Worm (Caenorhabditis elegans) whole organism, mixed stage, embryonic: Measurements from ENCODE around the gene ZK1127.3.

Experiments used
- M03D4.4 ChIP-seq: sonication (generic microtip); optimal IDR thresholded peaks from 2 replicates; lab custom pipeline; 2017; ENCODE audit warnings: mild to moderate bottlenecking, missing genetic modification characterization, missing compliant biosample characterization
- bed-3 ChIP-seq: fragments of 200-800 bp; sonication (Bioruptor generic); optimal IDR thresholded peaks from 3 replicates; lab custom pipeline; 2018; ENCODE audit warnings: mild to moderate bottlenecking, missing genetic modification characterization, moderate library complexity, missing compliant biosample characterization
- blmp-1 ChIP-seq: fragments of 150-350 bp; optimal IDR thresholded peaks from 2 replicates; lab custom pipeline; 2014; ENCODE audit warnings: missing biosample characterization, missing genetic modification characterization
- ceh-39 ChIP-seq: fragments of 150-350 bp; optimal IDR thresholded peaks from 2 replicates; lab custom pipeline; 2014; ENCODE audit warnings: missing biosample characterization, missing genetic modification characterization
- ceh-43 ChIP-seq: fragments of 200-800 bp; sonication (Bioruptor generic); optimal IDR thresholded peaks from 2 replicates; lab custom pipeline; 2018; ENCODE audit warnings: mild to moderate bottlenecking, missing genetic modification characterization, moderate library complexity, missing compliant biosample characterization
- ceh-83 ChIP-seq: fragments of 200-800 bp; sonication (Bioruptor generic); optimal IDR thresholded peaks from 2 replicates; lab custom pipeline; 2018; ENCODE audit warnings: mild to moderate bottlenecking, missing genetic modification characterization, missing compliant biosample characterization
- ces-1 ChIP-seq: fragments of 150-350 bp; optimal IDR thresholded peaks from 2 replicates; lab custom pipeline; 2014; ENCODE audit warnings: missing biosample characterization, missing genetic modification reagents, missing genetic modification characterization
- cnd-1 ChIP-seq: fragments of 200-800 bp; sonication (Bioruptor generic); optimal IDR thresholded peaks from 2 replicates; lab custom pipeline; 2018; ENCODE audit warnings: mild to moderate bottlenecking, missing genetic modification characterization, missing compliant biosample characterization
- drap-1 ChIP-seq: fragments of 200-800 bp; sonication (Bioruptor generic); optimal IDR thresholded peaks from 3 replicates; lab custom pipeline; 2018; ENCODE audit warnings: mild to moderate bottlenecking, missing genetic modification characterization, missing compliant biosample characterization
- elt-1 ChIP-seq: sonication (generic microtip); optimal IDR thresholded peaks from 2 replicates; lab custom pipeline; 2017; ENCODE audit warnings: missing genetic modification characterization, mild to moderate bottlenecking, missing compliant biosample characterization, antibody characterized with exemption, moderate library complexity, borderline replicate concordance; ENCODE audit not compliant: insufficient read depth
- elt-3 ChIP-seq: fragments of 150-350 bp; optimal IDR thresholded peaks from 2 replicates; lab custom pipeline; 2014; ENCODE audit warnings: missing biosample characterization, missing genetic modification characterization
- flh-1 ChIP-seq: fragments of 200-800 bp; sonication (Bioruptor generic); optimal IDR thresholded peaks from 2 replicates; lab custom pipeline; 2018; ENCODE audit warnings: mild to moderate bottlenecking, missing genetic modification characterization, moderate library complexity, missing compliant biosample characterization
- ham-2 ChIP-seq: fragments of 200-800 bp; sonication (Bioruptor generic); optimal IDR thresholded peaks from 2 replicates; lab custom pipeline; 2018; ENCODE audit warnings: mild to moderate bottlenecking, missing genetic modification characterization, missing compliant biosample characterization
- hlh-1 ChIP-seq: fragments of 150-350 bp; optimal IDR thresholded peaks from 2 replicates; lab custom pipeline; 2014; ENCODE audit warnings: missing biosample characterization, missing genetic modification reagents, missing genetic modification characterization
- lin-13 ChIP-seq: fragments of 150-350 bp; optimal IDR thresholded peaks from 2 replicates; lab custom pipeline; 2014; ENCODE audit warnings: missing biosample characterization, missing genetic modification characterization
- lin-32 ChIP-seq: fragments of 200-800 bp; sonication (Bioruptor generic); optimal IDR thresholded peaks from 2 replicates; lab custom pipeline; 2018; ENCODE audit warnings: mild to moderate bottlenecking, missing genetic modification characterization, missing compliant biosample characterization
- lsy-2 ChIP-seq: fragments of 150-350 bp; optimal IDR thresholded peaks from 2 replicates; lab custom pipeline; 2014; ENCODE audit warnings: missing biosample characterization, missing genetic modification characterization
- mab-5 ChIP-seq: fragments of 150-350 bp; optimal IDR thresholded peaks from 2 replicates; lab custom pipeline; 2014; ENCODE audit warnings: missing biosample characterization, missing genetic modification characterization
- mep-1 ChIP-seq: fragments of 150-350 bp; optimal IDR thresholded peaks from 2 replicates; lab custom pipeline; 2017; ENCODE audit warnings: missing biosample characterization, missing genetic modification reagents, missing genetic modification characterization, inconsistent platforms
- mls-2 ChIP-seq: sonication (generic microtip); optimal IDR thresholded peaks from 2 replicates; lab custom pipeline; 2016; ENCODE audit warnings: mild to moderate bottlenecking, missing genetic modification characterization, moderate library complexity, missing compliant biosample characterization
- nhr-12 ChIP-seq: fragments of 150-350 bp; optimal IDR thresholded peaks from 2 replicates; lab custom pipeline; 2014; ENCODE audit warnings: missing biosample characterization, missing genetic modification characterization
- nhr-2 ChIP-seq: fragments of 150-350 bp; optimal IDR thresholded peaks from 2 replicates; lab custom pipeline; 2014; ENCODE audit warnings: missing biosample characterization, missing genetic modification characterization
- nhr-237 ChIP-seq: fragments of 150-350 bp; optimal IDR thresholded peaks from 2 replicates; lab custom pipeline; 2014; ENCODE audit warnings: missing biosample characterization, missing genetic modification characterization
- nhr-28 ChIP-seq: fragments of 150-350 bp; optimal IDR thresholded peaks from 2 replicates; lab custom pipeline; 2014; ENCODE audit warnings: missing biosample characterization, missing genetic modification characterization
- nhr-76 ChIP-seq: sonication (generic microtip); optimal IDR thresholded peaks from 2 replicates; lab custom pipeline; 2017; ENCODE audit warnings: missing biosample characterization, missing genetic modification characterization
- pha-4 ChIP-seq: fragments of 150-350 bp; optimal IDR thresholded peaks from 2 replicates; lab custom pipeline; 2018; ENCODE audit warnings: missing biosample characterization, missing genetic modification reagents, missing genetic modification characterization
- sem-2 ChIP-seq: fragments of 200-800 bp; sonication (Bioruptor generic); optimal IDR thresholded peaks from 2 replicates; lab custom pipeline; 2018; ENCODE audit warnings: mild to moderate bottlenecking, missing genetic modification characterization, missing compliant biosample characterization
- snpc-4 ChIP-seq: fragments of 150-350 bp; optimal IDR thresholded peaks from 2 replicates; lab custom pipeline; 2014; ENCODE audit warnings: missing biosample characterization, missing genetic modification characterization
- sptf-1 ChIP-seq: sonication (generic microtip); optimal IDR thresholded peaks from 2 replicates; lab custom pipeline; 2017; ENCODE audit warnings: mild to moderate bottlenecking, missing genetic modification characterization, moderate library complexity, missing compliant biosample characterization
- unc-120 ChIP-seq: sonication (generic microtip); optimal IDR thresholded peaks from 2 replicates; lab custom pipeline; 2017; ENCODE audit warnings: missing genetic modification characterization, missing compliant biosample characterization; ENCODE audit not compliant: poor library complexity, severe bottlenecking
- unc-39 ChIP-seq: fragments of 150-350 bp; optimal IDR thresholded peaks from 2 replicates; lab custom pipeline; 2014; ENCODE audit warnings: missing biosample characterization, missing genetic modification characterization
- zip-8 ChIP-seq: fragments of 150-350 bp; optimal IDR thresholded peaks from 2 replicates; lab custom pipeline; 2014; ENCODE audit warnings: missing biosample characterization, missing genetic modification characterization
- ztf-11 ChIP-seq: fragments of 150-350 bp; optimal IDR thresholded peaks from 2 replicates; lab custom pipeline; 2014; ENCODE audit warnings: missing biosample characterization, missing genetic modification characterization

The ZK1127.3 gene

ce11 chrII:7031137-7031697, 23.9 kb upstream of the ZK1127.3 start:
- no peak for TF ChIP-seq lsy-2 (tag; lab: Kevin White, UChicago)
- no peak for TF ChIP-seq snpc-4
- TF ChIP-seq cnd-1 (tag; lab: Kevin White, UChicago), result no peak
- no peak for TF ChIP-seq zip-8
- no peak for TF ChIP-seq ceh-83 (GFP tag; lab: Kevin White, UChicago)
- no peak for TF ChIP-seq mab-5 (tag; lab: Kevin White, UChicago)
- no peak for TF ChIP-seq sem-2
- TF ChIP-seq hlh-1 (tag; lab: Kevin White, UChicago), result no peak
- TF ChIP-seq pha-4, result no peak
- no peak for TF ChIP-seq lin-32 (GFP tag; lab: Kevin White, UChicago)
- TF ChIP-seq ham-2 (GFP tag; lab: Kevin White, UChicago), result no peak
- no peak for TF ChIP-seq blmp-1 (tag; lab: Kevin White, UChicago)
- TF ChIP-seq mep-1 (tag; lab: Kevin White, UChicago), result no peak
- no peak for TF ChIP-seq drap-1 (GFP tag; lab: Kevin White, UChicago)
- no peak for TF ChIP-seq flh-1 (GFP tag; lab: Kevin White, UChicago)
- no peak for TF ChIP-seq mls-2 (tag; lab: Kevin White, UChicago)
- TF ChIP-seq ztf-11, result no peak
- no peak for TF ChIP-seq ceh-43 (GFP tag; lab: Kevin White, UChicago)
- TF ChIP-seq unc-39 (tag; lab: Kevin White, UChicago), result no peak
- no peak for TF ChIP-seq nhr-2 (tag; lab: Kevin White, UChicago)

ce11 chrII:7037659-7038342, 17.3 kb upstream of the ZK1127.3 start, which contains the start of gene cin-4:
Gene cin-4, plus strand, starts transcription at chrII:7038292.
- TF ChIP-seq snpc-4 (no peak), drap-1 (GFP tag; lab: Kevin White, UChicago) (no peak), elt-1 (tag; lab: Kevin White, UChicago) (no peak), mep-1 (tag; lab: Kevin White, UChicago) (no peak)

ce11 chrII:7049470-7049869, 5.6 kb upstream of the ZK1127.3 start:
- TF ChIP-seq pha-4, result no peak
- TF ChIP-seq cnd-1 (tag; lab: Kevin White, UChicago), result no peak
- TF ChIP-seq lin-13, result no peak
- no peak for TF ChIP-seq nhr-12 (tag; lab: Kevin White, UChicago)
- no peak for TF ChIP-seq flh-1 (GFP tag; lab: Kevin White, UChicago)
- TF ChIP-seq snpc-4, result no peak
- no peak for TF ChIP-seq nhr-237
- TF ChIP-seq ceh-39 (tag; lab: Kevin White, UChicago), result no peak
- TF ChIP-seq ceh-83 (GFP tag; lab: Kevin White, UChicago), result no peak
- TF ChIP-seq mls-2 (tag; lab: Kevin White, UChicago), result no peak
- no peak for TF ChIP-seq ces-1
- TF ChIP-seq nhr-2 (tag; lab: Kevin White, UChicago), result no peak
- TF ChIP-seq lin-32 (GFP tag; lab: Kevin White, UChicago), result no peak
- no peak for TF ChIP-seq zip-8
- no peak for TF ChIP-seq ceh-43 (GFP tag; lab: Kevin White, UChicago)
- no peak for TF ChIP-seq ztf-11
- no peak for TF ChIP-seq sptf-1 (tag; lab: Kevin White, UChicago)
- no peak for TF ChIP-seq unc-39 (tag; lab: Kevin White, UChicago)
- TF ChIP-seq bed-3 (GFP tag; lab: Kevin White, UChicago), result no peak

ce11 chrII:7050021-7050722, 4.9 kb upstream of the ZK1127.3 start, which contains the start of the genes tcer-1 and ZK1127.5:
Gene tcer-1, minus strand, starts transcription at chrII:7050071.
Gene ZK1127.5, plus strand, starts transcription at chrII:7050672.
- TF ChIP-seq bed-3 (GFP tag; lab: Kevin White, UChicago), result no peak
- peak; percentile 68 for TF ChIP-seq lsy-2 (tag; lab: Kevin White, UChicago)
- no peak for TF ChIP-seq ceh-43 (GFP tag; lab: Kevin White, UChicago)
- TF ChIP-seq nhr-237, result peak; percentile 54
- TF ChIP-seq ztf-11, result no peak
- TF ChIP-seq blmp-1 (tag; lab: Kevin White, UChicago), result no peak
- TF ChIP-seq elt-1 (tag; lab: Kevin White, UChicago), result no peak
- no peak for TF ChIP-seq ces-1
- TF ChIP-seq elt-3, result no peak
- no peak for TF ChIP-seq mls-2 (tag; lab: Kevin White, UChicago)
- TF ChIP-seq drap-1 (GFP tag; lab: Kevin White, UChicago), result no peak
- no peak for TF ChIP-seq snpc-4
- no peak for TF ChIP-seq nhr-76 (tag; lab: Kevin White, UChicago)
- no peak for TF ChIP-seq unc-120 (tag; lab: Kevin White, UChicago)
- TF ChIP-seq mep-1 (tag; lab: Kevin White, UChicago), result peak; percentile 75
- no peak for TF ChIP-seq flh-1 (GFP tag; lab: Kevin White, UChicago)
- TF ChIP-seq hlh-1 (tag; lab: Kevin White, UChicago), result no peak
- TF ChIP-seq pha-4, result peak; percentile 14
- no peak for TF ChIP-seq nhr-2 (tag; lab: Kevin White, UChicago)
- peak; percentile 45 for TF ChIP-seq ceh-39 (tag; lab: Kevin White, UChicago)
- no peak for TF ChIP-seq M03D4.4 (tag; lab: Kevin White, UChicago)
- no peak for TF ChIP-seq zip-8
- TF ChIP-seq lin-13, result peak; percentile 29
- no peak for TF ChIP-seq nhr-28 (tag; lab: Kevin White, UChicago)
